Worm (Caenorhabditis elegans) whole organism, late embryonic: ENCODE results near the gene srw-117.

Source experiments
- ceh-2 ChIP-seq: sonication (generic microtip); optimal IDR thresholded peaks from 2 replicates; lab custom pipeline; 2016; ENCODE audit warnings: missing genotype, missing genetic modification characterization, missing compliant biosample characterization
- ceh-48 ChIP-seq: sonication (generic microtip); optimal IDR thresholded peaks from 2 replicates; lab custom pipeline; 2016; ENCODE audit warnings: missing genetic modification characterization, inconsistent platforms, missing compliant biosample characterization
- fkh-10 ChIP-seq: fragments of 150-350 bp; optimal IDR thresholded peaks from 2 replicates; lab custom pipeline; 2014; ENCODE audit warnings: missing biosample characterization, missing genetic modification reagents, missing genetic modification characterization
- fkh-6 ChIP-seq: sonication (generic microtip); optimal IDR thresholded peaks from 2 replicates; lab custom pipeline; 2016; ENCODE audit warnings: missing genetic modification characterization, missing compliant biosample characterization
- mec-3 ChIP-seq: sonication (generic microtip); optimal IDR thresholded peaks from 2 replicates; lab custom pipeline; 2016; ENCODE audit warnings: borderline replicate concordance, missing genetic modification characterization, missing compliant biosample characterization
- nhr-11 ChIP-seq: fragments of 150-350 bp; optimal IDR thresholded peaks from 2 replicates; lab custom pipeline; 2014; ENCODE audit warnings: missing biosample characterization, missing genetic modification characterization
- pag-3 ChIP-seq: sonication (generic microtip); optimal IDR thresholded peaks from 2 replicates; lab custom pipeline; 2016; ENCODE audit warnings: missing compliant biosample characterization, missing genetic modification characterization, borderline replicate concordance
- pqm-1 ChIP-seq: sonication (generic microtip); optimal IDR thresholded peaks from 2 replicates; lab custom pipeline; 2016; ENCODE audit warnings: missing genetic modification characterization, missing compliant biosample characterization
- syd-9 ChIP-seq: sonication (generic microtip); optimal IDR thresholded peaks from 2 replicates; lab custom pipeline; 2016; ENCODE audit warnings: mild to moderate bottlenecking, missing genetic modification characterization, moderate library complexity, missing compliant biosample characterization

DNA sequence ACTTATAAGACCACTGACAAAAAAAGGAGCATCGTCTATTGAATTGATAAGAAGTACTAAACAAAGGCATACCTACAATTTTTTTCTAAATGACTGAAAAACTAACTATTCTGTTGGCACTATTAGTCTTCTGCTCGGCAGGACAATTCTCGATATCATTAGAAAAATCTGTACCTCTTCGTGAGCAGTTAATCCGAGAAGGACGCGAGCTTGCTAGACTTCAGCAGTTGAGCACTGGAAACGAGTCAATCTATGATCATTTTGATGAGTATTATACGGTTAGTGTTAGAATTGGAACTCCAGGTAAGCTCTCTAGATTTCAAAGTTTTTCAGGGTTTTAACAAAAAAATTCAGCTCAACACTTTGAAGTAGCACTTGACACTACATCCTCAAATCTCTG, 45.0 kb upstream of the srw-117 start, which contains the start of gene asp-7:
- TF ChIP-seq nhr-11, result no peak
- no peak for TF ChIP-seq pqm-1
- TF ChIP-seq ceh-2 (tag; lab: Kevin White, UChicago), result no peak
- no peak for TF ChIP-seq fkh-10
- TF ChIP-seq pag-3 (tag; lab: Kevin White, UChicago), result no peak
- no peak for TF ChIP-seq mec-3
- no peak for TF ChIP-seq syd-9 (tag; lab: Kevin White, UChicago)
- no peak for TF ChIP-seq ceh-48 (tag; lab: Kevin White, UChicago)
- no peak for TF ChIP-seq fkh-6 (tag; lab: Kevin White, UChicago)
